Worm (Caenorhabditis elegans): ENCODE results near the gene VY10G11R.1.

VY10G11R.1 gene

DNA sequence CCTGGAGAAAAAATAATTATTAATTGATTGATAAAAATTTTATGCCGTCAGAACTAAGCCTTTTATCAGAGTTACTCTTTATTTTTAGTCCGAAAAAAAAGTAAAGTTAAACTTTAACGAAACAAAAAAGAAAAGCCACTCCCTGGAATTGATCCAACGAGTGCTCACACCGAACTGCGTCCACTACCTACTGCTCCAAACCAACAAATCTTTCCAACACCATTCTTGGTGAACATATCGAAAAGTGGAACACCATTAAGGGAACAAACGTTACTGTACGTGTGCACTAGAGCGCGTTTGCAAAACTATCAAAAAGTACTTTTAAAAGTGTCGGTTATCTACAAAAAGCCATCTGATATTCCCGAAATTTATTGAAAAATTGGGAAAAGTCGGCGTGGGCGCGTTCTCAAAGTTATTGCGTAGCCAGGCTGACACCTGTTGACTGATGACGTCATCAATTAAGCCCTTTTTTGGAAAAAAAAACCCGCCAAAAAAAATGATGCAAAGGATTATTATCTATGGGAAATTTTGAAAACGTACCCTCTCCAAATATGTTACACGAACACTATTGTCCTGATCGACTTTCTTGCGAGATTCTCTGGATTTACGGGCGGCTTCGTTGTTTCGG is 32.9 kb upstream of the VY10G11R.1 start (continued):
- TF ChIP-seq dmd-9 (GFP tag; IDR thresholded peaks at IDR 0.05) = peak; percentile 57; the same call in 1 of the 2 replicates
- TF ChIP-seq lin-15B (tag; optimal IDR thresholded peaks at IDR 0.05) = no peak
- peak; percentile 89 for TF ChIP-seq Y105C5A.15 (GFP tag; IDR thresholded peaks at IDR 0.05)
- no peak for TF ChIP-seq tag-97 (GFP tag; IDR thresholded peaks at IDR 0.05)
- peak in 1 of 2 experiments; percentile 81 for TF ChIP-seq daf-16 (GFP tag; optimal IDR thresholded peaks at IDR 0.05)
- TF ChIP-seq daf-16 (tag; optimal IDR thresholded peaks at IDR 0.05) = no peak
- peak; percentile 65 for TF ChIP-seq lin-1 (GFP tag; IDR thresholded peaks at IDR 0.05)
- TF ChIP-seq T26A8.4 (GFP tag; IDR thresholded peaks at IDR 0.05) = peak; percentile 74
- no peak for TF ChIP-seq skn-1 (tag; optimal IDR thresholded peaks at IDR 0.05)
- TF ChIP-seq arid-1 (GFP tag; conservative IDR thresholded peaks at IDR 0.05) = peak; percentile 88
- TF ChIP-seq tra-1 (GFP tag; IDR thresholded peaks at IDR 0.05) = peak; percentile 61; the same call in 1 of the 2 replicates
- peak; percentile 75; the same call in 1 of the 2 replicates for TF ChIP-seq D1046.2 (GFP tag; IDR thresholded peaks at IDR 0.05)
- TF ChIP-seq nhr-28 (tag; optimal IDR thresholded peaks at IDR 0.05) = no peak
- peak; percentile 88 for TF ChIP-seq F49E8.2 (tag; optimal IDR thresholded peaks at IDR 0.05; ENCODE audit: borderline replicate concordance)
- peak; percentile 65 for TF ChIP-seq ctbp-1 (GFP tag; IDR thresholded peaks at IDR 0.05)
- peak; percentile 14 for TF ChIP-seq F10B5.3 (tag; optimal IDR thresholded peaks at IDR 0.05)
- TF ChIP-seq nhr-6 (tag; optimal IDR thresholded peaks at IDR 0.05) = no peak
- TF ChIP-seq F44E2.7 (GFP tag; IDR thresholded peaks at IDR 0.05) = peak; percentile 83; the same call in 1 of the 2 replicates
- TF ChIP-seq nhr-111 (GFP tag; optimal IDR thresholded peaks at IDR 0.05) = no peak
- TF ChIP-seq unc-39 (tag; optimal IDR thresholded peaks at IDR 0.05) = no peak
- 0 out of 2 replicates have a peak, but pooled peaks have one; percentile 14 for TF ChIP-seq nhr-41 (GFP tag; IDR thresholded peaks at IDR 0.05)
- peak; percentile 94 for TF ChIP-seq dmd-8 (GFP tag; IDR thresholded peaks at IDR 0.05)
- peak; percentile 96 for TF ChIP-seq F26F4.8 (GFP tag; conservative IDR thresholded peaks at IDR 0.05)
- no peak for TF ChIP-seq R02D3.7 (tag; optimal IDR thresholded peaks at IDR 0.05)
- peak; percentile 83 for TF ChIP-seq pha-4 (GFP tag; IDR thresholded peaks at IDR 0.05)
- no peak for TF ChIP-seq pha-4 (tag; optimal IDR thresholded peaks at IDR 0.05)
- TF ChIP-seq mdt-29 (GFP tag; IDR thresholded peaks at IDR 0.05) = peak; percentile 74
- TF ChIP-seq lin-29 (GFP tag; IDR thresholded peaks at IDR 0.05) = no peak
- TF ChIP-seq ceh-44 (GFP tag; IDR thresholded peaks at IDR 0.05) = 0 out of 2 replicates have a peak, but pooled peaks have one; percentile 23

DNA sequence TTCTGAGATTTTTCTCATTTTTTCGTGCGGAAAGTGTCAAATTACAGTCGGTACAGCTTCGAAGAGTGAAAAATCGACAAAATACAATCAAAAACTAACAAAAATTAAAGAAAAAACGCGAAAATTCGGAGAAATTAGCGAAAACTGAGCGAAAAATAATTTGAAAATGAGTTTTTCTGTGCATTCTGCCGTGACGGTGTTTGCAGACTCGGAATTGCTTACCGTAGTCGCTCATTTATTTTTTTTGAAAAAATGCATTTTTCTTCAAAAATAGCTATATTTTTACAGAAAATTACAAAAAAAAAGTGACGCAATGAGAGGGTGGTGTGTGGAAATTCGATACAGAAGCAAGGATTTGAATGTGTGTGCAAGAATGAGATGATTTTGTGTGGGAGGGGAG is 32.3 kb upstream of the VY10G11R.1 start:
- TF ChIP-seq dmd-8 (GFP tag; IDR thresholded peaks at IDR 0.05) (no peak), ceh-20 (GFP tag; IDR thresholded peaks at IDR 0.05) (no peak), ZK337.2 (GFP tag; IDR thresholded peaks at IDR 0.05) (no peak), nhr-48 (tag; optimal IDR thresholded peaks at IDR 0.05) (no peak), daf-8 (GFP tag; IDR thresholded peaks at IDR 0.05) (no peak), snpc-1.2 (GFP tag; IDR thresholded peaks at IDR 0.05) (peak; percentile 58), spr-1 (tag; optimal IDR thresholded peaks at IDR 0.05) (no peak), nhr-42 (GFP tag; IDR thresholded peaks at IDR 0.05) (no peak), hlh-11 (tag; optimal IDR thresholded peaks at IDR 0.05) (no peak), ceh-62 (tag; optimal IDR thresholded peaks at IDR 0.05) (no peak), lsy-2 (tag; optimal IDR thresholded peaks at IDR 0.05) (peak in 1 of 2 experiments; percentile 17), F44E2.7 (GFP tag; IDR thresholded peaks at IDR 0.05) (no peak), daf-19 (GFP tag; conservative IDR thresholded peaks at IDR 0.05) (no peak), aly-2 (tag; optimal IDR thresholded peaks at IDR 0.05) (no peak), nhr-11 (tag; optimal IDR thresholded peaks at IDR 0.05) (no peak), nhr-237 (tag; optimal IDR thresholded peaks at IDR 0.05) (no peak)
